Worm (Caenorhabditis elegans) whole organism, L1 larva: ENCODE results near the gene sbds-1.

ENCODE experiments used
- C04F5.9 ChIP-seq: sonication (generic microtip); optimal IDR thresholded peaks from 2 replicates; lab custom pipeline; 2016; ENCODE audit warnings: missing genetic modification characterization, missing compliant biosample characterization
- F16B12.6 ChIP-seq: fragments of 150-350 bp; optimal IDR thresholded peaks from 2 replicates; lab custom pipeline; 2014; ENCODE audit warnings: missing biosample characterization, missing genetic modification characterization
- aha-1 ChIP-seq: fragments of 150-350 bp; optimal IDR thresholded peaks from 2 replicates; lab custom pipeline; 2014; ENCODE audit warnings: missing biosample characterization, missing genetic modification characterization
- ama-1 ChIP-seq: fragments of 150-350 bp; optimal IDR thresholded peaks from 2 replicates; lab custom pipeline; 2014
- blmp-1 ChIP-seq: fragments of 150-350 bp; optimal IDR thresholded peaks from 2 replicates; lab custom pipeline; 2014; ENCODE audit warnings: missing biosample characterization, missing genetic modification characterization
- ceh-82 ChIP-seq, 3 experiments: fragments of 150-350 bp in 1 of 3; sonication (generic microtip) in 2 of 3; optimal IDR thresholded peaks; 2 replicates each; lab custom pipeline; 2014 to 2017; ENCODE audit warnings: missing biosample characterization in 3 of 3, missing genetic modification characterization in 3 of 3
- ceh-90 ChIP-seq: sonication (generic microtip); optimal IDR thresholded peaks from 2 replicates; lab custom pipeline; 2016; ENCODE audit warnings: missing genetic modification characterization, missing compliant biosample characterization
- ces-1 ChIP-seq: fragments of 150-350 bp; optimal IDR thresholded peaks from 2 replicates; lab custom pipeline; 2014; ENCODE audit warnings: missing biosample characterization, missing genetic modification reagents, missing genetic modification characterization
- dpl-1 ChIP-seq, 3 experiments: fragments of 150-350 bp in 2 of 3; sonication (generic microtip) in 1 of 3; optimal IDR thresholded peaks; 2 replicates each; lab custom pipeline; 2014 to 2017; ENCODE audit warnings: missing biosample characterization in 3 of 3, missing genetic modification characterization in 3 of 3, missing genetic modification reagents in 3 of 3
- dsc-1 ChIP-seq: sonication (generic microtip); optimal IDR thresholded peaks from 2 replicates; lab custom pipeline; 2016; ENCODE audit warnings: mild to moderate bottlenecking, missing genetic modification characterization, missing compliant biosample characterization
- efl-1 ChIP-seq, 4 experiments: fragments of 150-350 bp; optimal IDR thresholded peaks in 3 of 4; peaks in 1 of 4; 1 replicate in 1 of 4; 2 replicates in 3 of 4; lab custom pipeline; 2014; ENCODE audit warnings: missing biosample characterization in 2 of 4, missing genetic modification characterization in 2 of 4, missing genetic modification reagents in 2 of 4
- efl-3 ChIP-seq: fragments of 200-800 bp; sonication (Bioruptor generic); optimal IDR thresholded peaks from 2 replicates; lab custom pipeline; 2018; ENCODE audit warnings: mild to moderate bottlenecking, missing genetic modification characterization, missing compliant biosample characterization
- egl-13 ChIP-seq: sonication (generic microtip); optimal IDR thresholded peaks from 2 replicates; lab custom pipeline; 2016; ENCODE audit warnings: missing genotype, missing genetic modification reagents, missing genetic modification characterization, missing compliant biosample characterization
- elt-2 ChIP-seq: sonication (generic microtip); optimal IDR thresholded peaks from 2 replicates; lab custom pipeline; 2016; ENCODE audit warnings: missing genetic modification characterization, mild to moderate bottlenecking, inconsistent platforms, missing compliant biosample characterization, missing genetic modification reagents
- elt-3 ChIP-seq, 6 experiments: fragments of 150-350 bp in 1 of 6; sonication (generic microtip); optimal IDR thresholded peaks; 2 replicates each; lab custom pipeline; 2017 to 2018; ENCODE audit warnings: missing biosample characterization in 6 of 6, missing genetic modification characterization in 6 of 6, inconsistent platforms in 1 of 6
- fkh-10 ChIP-seq: sonication (generic microtip); optimal IDR thresholded peaks from 2 replicates; lab custom pipeline; 2017; ENCODE audit warnings: missing biosample characterization, missing genetic modification reagents, missing genetic modification characterization
- fkh-4 ChIP-seq: sonication (generic microtip); optimal IDR thresholded peaks from 2 replicates; lab custom pipeline; 2016; ENCODE audit warnings: missing compliant biosample characterization, missing genetic modification characterization, borderline replicate concordance
- fos-1 ChIP-seq: fragments of 150-350 bp; optimal IDR thresholded peaks from 2 replicates; lab custom pipeline; 2014; ENCODE audit warnings: missing biosample characterization, missing genetic modification characterization
- irx-1 ChIP-seq: sonication (generic microtip); optimal IDR thresholded peaks from 2 replicates; lab custom pipeline; 2016; ENCODE audit warnings: missing genetic modification characterization, missing compliant biosample characterization
- jun-1 ChIP-seq: fragments of 150-350 bp; optimal IDR thresholded peaks from 2 replicates; lab custom pipeline; 2014; ENCODE audit warnings: missing biosample characterization, missing genetic modification reagents, missing genetic modification characterization
- lin-13 ChIP-seq: fragments of 150-350 bp; optimal IDR thresholded peaks from 2 replicates; lab custom pipeline; 2014; ENCODE audit warnings: missing biosample characterization, missing genetic modification reagents, missing genetic modification characterization
- lin-14 ChIP-seq: fragments of 200-800 bp; sonication (Bioruptor generic); optimal IDR thresholded peaks from 2 replicates; lab custom pipeline; 2018; ENCODE audit warnings: mild to moderate bottlenecking, missing genetic modification characterization, moderate library complexity, missing compliant biosample characterization
- lin-15B ChIP-seq: fragments of 150-350 bp; sonication (generic microtip); optimal IDR thresholded peaks from 3 replicates; lab custom pipeline; 2014; ENCODE audit warnings: missing biosample characterization, missing genetic modification characterization
- lin-35 ChIP-seq, 2 experiments: fragments of 150-350 bp; optimal IDR thresholded peaks; 2 replicates each; lab custom pipeline; 2014; ENCODE audit warnings: missing biosample characterization in 2 of 2, missing genetic modification characterization in 2 of 2, missing genetic modification reagents in 2 of 2
- lin-39 ChIP-seq: fragments of 150-350 bp; optimal IDR thresholded peaks from 2 replicates; lab custom pipeline; 2014; ENCODE audit warnings: missing biosample characterization, missing genetic modification reagents, missing genetic modification characterization
- mab-9 ChIP-seq: fragments of 200-800 bp; sonication (Bioruptor generic); IDR thresholded peaks from 2 replicates; pipeline ENCODE4 v1.3.6; 2022; ENCODE audit warnings: missing genetic modification reagents, missing genetic modification characterization, missing compliant biosample characterization
- mdl-1 ChIP-seq, 2 experiments: fragments of 150-350 bp; optimal IDR thresholded peaks; 2 replicates each; lab custom pipeline; 2014 to 2017; ENCODE audit warnings: missing biosample characterization in 2 of 2, missing genetic modification characterization in 2 of 2, inconsistent platforms in 1 of 2
- nhr-11 ChIP-seq: fragments of 150-350 bp; optimal IDR thresholded peaks from 2 replicates; lab custom pipeline; 2014; ENCODE audit warnings: missing biosample characterization, missing genetic modification characterization
- nhr-12 ChIP-seq: sonication (generic microtip); optimal IDR thresholded peaks from 2 replicates; lab custom pipeline; 2017; ENCODE audit warnings: missing biosample characterization, missing genetic modification characterization
- nhr-19 ChIP-seq: fragments of 200-800 bp; sonication (Bioruptor generic); conservative IDR thresholded peaks from 2 replicates; pipeline ENCODE4 v1.3.6; 2022; ENCODE audit warnings: missing genetic modification characterization, missing compliant biosample characterization
- nhr-71 ChIP-seq: sonication (generic microtip); optimal IDR thresholded peaks from 2 replicates; lab custom pipeline; 2016; ENCODE audit warnings: mild to moderate bottlenecking, missing genetic modification characterization, moderate library complexity, missing compliant biosample characterization
- nhr-84 ChIP-seq: sonication (generic microtip); optimal IDR thresholded peaks from 2 replicates; lab custom pipeline; 2017; ENCODE audit warnings: missing biosample characterization, missing genetic modification characterization
- nhr-85 ChIP-seq: sonication (generic microtip); peaks from one replicate; lab custom pipeline; 2016; ENCODE audit warnings: missing genetic modification characterization, inconsistent platforms, missing compliant biosample characterization
- pax-3 ChIP-seq: fragments of 200-800 bp; sonication (Bioruptor generic); optimal IDR thresholded peaks from 2 replicates; lab custom pipeline; 2018; ENCODE audit warnings: mild to moderate bottlenecking, missing genetic modification characterization, moderate library complexity, missing compliant biosample characterization
- skn-1 ChIP-seq: fragments of 150-350 bp; optimal IDR thresholded peaks from 2 replicates; lab custom pipeline; 2014; ENCODE audit warnings: missing biosample characterization, missing genetic modification characterization
- snpc-4 ChIP-seq: fragments of 150-350 bp; optimal IDR thresholded peaks from 2 replicates; lab custom pipeline; 2014; ENCODE audit warnings: missing biosample characterization, missing genetic modification characterization
- snu-23 ChIP-seq: sonication (generic microtip); optimal IDR thresholded peaks from 2 replicates; lab custom pipeline; 2016; ENCODE audit warnings: missing genetic modification characterization, missing compliant biosample characterization
- sptf-1 ChIP-seq: fragments of 150-350 bp; optimal IDR thresholded peaks from 2 replicates; lab custom pipeline; 2014; ENCODE audit warnings: missing biosample characterization, missing genetic modification characterization
- sup-37 ChIP-seq: fragments of 200-800 bp; sonication (Bioruptor generic); optimal IDR thresholded peaks from 2 replicates; lab custom pipeline; 2018; ENCODE audit warnings: mild to moderate bottlenecking, missing genetic modification characterization, missing compliant biosample characterization
- swsn-7 ChIP-seq: sonication (generic microtip); optimal IDR thresholded peaks from 2 replicates; lab custom pipeline; 2016; ENCODE audit warnings: missing genetic modification characterization, missing compliant biosample characterization
- tbx-2 ChIP-seq: sonication (generic microtip); optimal IDR thresholded peaks from 2 replicates; lab custom pipeline; 2016; ENCODE audit warnings: missing genetic modification characterization, missing compliant biosample characterization
- tlp-1 ChIP-seq: fragments of 150-350 bp; optimal IDR thresholded peaks from 2 replicates; lab custom pipeline; 2014; ENCODE audit warnings: missing biosample characterization, missing genetic modification characterization
- unc-130 ChIP-seq: fragments of 150-350 bp; optimal IDR thresholded peaks from 2 replicates; lab custom pipeline; 2017; ENCODE audit warnings: missing biosample characterization, missing genetic modification characterization, inconsistent platforms
- unc-30 ChIP-seq: sonication (generic microtip); optimal IDR thresholded peaks from 2 replicates; lab custom pipeline; 2017; ENCODE audit warnings: missing biosample characterization, missing genetic modification characterization
- unc-62 ChIP-seq: fragments of 150-350 bp; optimal IDR thresholded peaks from 2 replicates; lab custom pipeline; 2014; ENCODE audit warnings: missing biosample characterization, missing genetic modification reagents, missing genetic modification characterization
- unc-86 ChIP-seq: sonication (generic microtip); optimal IDR thresholded peaks from 2 replicates; lab custom pipeline; 2016; ENCODE audit warnings: missing genetic modification characterization, missing compliant biosample characterization
- unc-98 ChIP-seq: fragments of 200-800 bp; sonication (Bioruptor generic); IDR thresholded peaks from 2 replicates; pipeline ENCODE4 v1.3.6; 2022; ENCODE audit warnings: missing genetic modification characterization, missing compliant biosample characterization
- vab-15 ChIP-seq: sonication (generic microtip); optimal IDR thresholded peaks from 2 replicates; lab custom pipeline; 2017; ENCODE audit warnings: missing genotype, mild to moderate bottlenecking, missing genetic modification characterization, missing compliant biosample characterization
- xbp-1 ChIP-seq: sonication (generic microtip); optimal IDR thresholded peaks from 2 replicates; lab custom pipeline; 2016; ENCODE audit warnings: missing genetic modification characterization, missing compliant biosample characterization
- ztf-11 ChIP-seq, 2 experiments: sonication (generic microtip); optimal IDR thresholded peaks; 2 replicates each; lab custom pipeline; 2016 to 2017; ENCODE audit warnings: missing genetic modification characterization in 2 of 2, missing biosample characterization in 1 of 2, missing compliant biosample characterization in 1 of 2
- ztf-4 ChIP-seq: fragments of 150-350 bp; optimal IDR thresholded peaks from 2 replicates; lab custom pipeline; 2014; ENCODE audit warnings: missing biosample characterization, missing genetic modification characterization

Gene sbds-1

DNA sequence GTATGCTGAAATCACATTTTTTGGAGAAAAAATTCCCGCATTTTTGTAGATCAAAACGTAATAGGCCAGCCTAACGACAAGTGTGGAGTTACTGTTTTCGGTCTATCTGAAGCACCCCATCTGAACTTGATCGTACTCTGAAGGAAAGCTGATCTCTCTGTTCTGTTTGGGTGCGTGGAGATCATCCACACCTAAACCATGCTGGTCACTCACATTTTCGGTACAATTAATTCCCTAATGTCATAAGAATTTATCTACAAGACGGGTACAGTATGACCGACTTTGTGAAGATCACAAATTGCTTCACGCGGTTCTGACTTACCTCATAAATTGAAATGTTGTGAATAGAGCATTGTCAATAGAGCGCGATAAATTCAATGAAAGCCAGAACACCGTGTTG is 11.7 kb upstream of the sbds-1 start:
- no peak for TF ChIP-seq ztf-4 (tag; lab: Kevin White, UChicago)
- TF ChIP-seq unc-98 = no peak
- TF ChIP-seq nhr-19 (GFP tag; lab: Robert Waterston, UW) = no peak
- no peak for TF ChIP-seq ceh-82 (tag; optimal IDR thresholded peaks at IDR 0.05; lab: Kevin White, UChicago)
- TF ChIP-seq unc-62 = no peak
- no peak for TF ChIP-seq dsc-1 (tag; lab: Kevin White, UChicago)
- no peak for TF ChIP-seq F16B12.6 (tag; lab: Kevin White, UChicago)
- no peak for TF ChIP-seq lin-35 (GFP tag; optimal IDR thresholded peaks at IDR 0.05; lab: Kevin White, UChicago)
- no peak for TF ChIP-seq mab-9 (GFP tag; lab: Robert Waterston, UW)
- peak; percentile 60 for TF ChIP-seq blmp-1 (tag; lab: Kevin White, UChicago)
- no peak for TF ChIP-seq snpc-4 (tag; lab: Kevin White, UChicago)
- TF ChIP-seq C04F5.9 (tag; lab: Kevin White, UChicago) = no peak
- TF ChIP-seq lin-15B = no peak
- peak in 1 of 6 experiments; percentile 11 for TF ChIP-seq elt-3 (tag; optimal IDR thresholded peaks at IDR 0.05; lab: Kevin White, UChicago)
- TF ChIP-seq skn-1 (tag; lab: Kevin White, UChicago) = no peak
- TF ChIP-seq egl-13 (tag; lab: Kevin White, UChicago) = no peak
- TF ChIP-seq fkh-10 (GFP tag; lab: Kevin White, UChicago) = no peak
- TF ChIP-seq, all 84 proteins: peak for 2

DNA sequence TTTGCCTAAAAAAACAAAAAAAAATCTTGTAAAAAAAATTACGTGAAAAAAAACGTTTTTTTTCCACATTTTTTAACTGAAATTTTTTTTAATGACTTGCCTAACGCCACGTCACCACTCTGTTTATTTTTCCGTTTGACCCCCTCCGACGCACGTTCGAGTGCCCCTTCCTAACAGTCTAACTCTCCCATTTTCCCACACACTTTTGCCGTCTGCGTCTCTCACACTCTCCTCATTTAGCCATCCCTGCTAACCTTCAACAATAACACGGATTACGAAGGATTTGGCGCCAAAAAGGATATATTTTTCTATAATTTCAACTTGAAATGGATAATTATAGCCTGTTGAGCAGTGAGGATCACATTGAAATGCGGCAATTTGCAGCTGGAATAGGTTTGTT is 9.0 kb upstream of the sbds-1 start:
- TF ChIP-seq xbp-1 (tag; lab: Kevin White, UChicago) (peak; percentile 81), efl-3 (no peak), lin-13 (GFP tag; lab: Kevin White, UChicago) (no peak), ceh-90 (no peak), irx-1 (tag; lab: Kevin White, UChicago) (no peak), egl-13 (tag; lab: Kevin White, UChicago) (no peak), nhr-85 (tag; lab: Kevin White, UChicago) (no peak), swsn-7 (tag; lab: Kevin White, UChicago) (peak; percentile 26), vab-15 (tag; lab: Kevin White, UChicago) (no peak), sup-37 (GFP tag; lab: Kevin White, UChicago) (no peak), snpc-4 (tag; lab: Kevin White, UChicago) (no peak), nhr-11 (no peak), snu-23 (GFP tag; lab: Kevin White, UChicago) (peak; percentile 46), nhr-12 (no peak), tbx-2 (tag; lab: Kevin White, UChicago) (peak; percentile 7), unc-62 (no peak), dpl-1 (GFP tag; optimal IDR thresholded peaks at IDR 0.05; lab: Kevin White, UChicago) (peak in 1 of 3 experiments; percentile 7), unc-30 (no peak), lin-35 (GFP tag; optimal IDR thresholded peaks at IDR 0.05; lab: Kevin White, UChicago) (no peak), elt-2 (tag; lab: Kevin White, UChicago) (no peak), dsc-1 (tag; lab: Kevin White, UChicago) (no peak), fkh-4 (tag; lab: Kevin White, UChicago) (no peak), efl-1 (optimal IDR thresholded peaks at IDR 0.05; lab: Kevin White, UChicago) (peak; percentile 1 to 62), efl-1 (GFP tag; optimal IDR thresholded peaks at IDR 0.05 in 1 of 2; lab: Kevin White, UChicago) (no peak), ces-1 (no peak), blmp-1 (tag; lab: Kevin White, UChicago) (peak; percentile 14), lin-39 (tag; lab: Kevin White, UChicago) (no peak), ztf-11 (tag; optimal IDR thresholded peaks at IDR 0.05; lab: Kevin White, UChicago) (no peak), jun-1 (tag; lab: Kevin White, UChicago) (no peak), lin-15B (no peak), tlp-1 (tag; lab: Kevin White, UChicago) (no peak), fos-1 (no peak), nhr-84 (tag; lab: Kevin White, UChicago) (no peak), lin-14 (GFP tag; lab: Kevin White, UChicago) (peak; percentile 64), nhr-71 (tag; lab: Kevin White, UChicago) (peak; percentile 45), pax-3 (tag; lab: Kevin White, UChicago) (no peak), mdl-1 (tag; optimal IDR thresholded peaks at IDR 0.05; lab: Kevin White, UChicago) (peak in 1 of 2 experiments; percentile 37), unc-130 (no peak), sptf-1 (tag; lab: Kevin White, UChicago) (no peak), skn-1 (tag; lab: Kevin White, UChicago) (no peak), ama-1 (lab: Kevin White, UChicago) (no peak), aha-1 (no peak), ceh-82 (tag; optimal IDR thresholded peaks at IDR 0.05; lab: Kevin White, UChicago) (peak in 1 of 3 experiments; percentile 25), nhr-19 (GFP tag; lab: Robert Waterston, UW) (no peak), unc-86 (tag; lab: Kevin White, UChicago) (no peak)
